Worm (Caenorhabditis elegans) whole organism, L2 larva: Measurements from ENCODE around the gene R04B5.6.

Experiments used
- unc-39 ChIP-seq: fragments of 150-350 bp; optimal IDR thresholded peaks from 2 replicates; lab custom pipeline; 2014; ENCODE audit warnings: missing biosample characterization, missing genetic modification characterization
- unc-55 ChIP-seq: fragments of 150-350 bp; sonication (generic microtip); optimal IDR thresholded peaks from 3 replicates; lab custom pipeline; 2014; ENCODE audit warnings: missing biosample characterization, missing genetic modification reagents, missing genetic modification characterization

DNA sequence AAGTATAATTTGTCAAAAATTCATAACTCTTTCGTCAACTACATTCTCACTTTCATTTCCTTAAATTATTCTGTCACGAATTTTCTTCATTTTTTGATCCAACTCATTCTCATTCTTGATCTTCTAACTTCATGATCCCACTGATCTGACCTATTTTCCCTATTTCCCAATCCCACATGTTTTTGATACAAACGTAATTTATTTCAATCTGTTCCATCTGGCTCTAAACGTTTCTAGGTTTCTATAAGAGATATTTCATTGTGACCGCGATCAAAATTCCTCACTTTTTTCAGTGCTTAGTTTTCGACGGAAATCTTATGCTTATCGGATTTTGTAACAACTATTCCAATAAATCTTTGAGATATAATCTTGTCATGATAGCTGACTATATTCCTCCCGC, 19.3 kb upstream of the R04B5.6 start:
- TF ChIP-seq unc-39 (tag; lab: Kevin White, UChicago), result no peak
- TF ChIP-seq unc-55 (GFP tag; lab: Kevin White, UChicago), result no peak
